Worm (Caenorhabditis elegans) whole organism, early embryonic: ENCODE data around the gene abi-1.

ENCODE experiments used
- B0310.2 ChIP-seq: sonication (generic microtip); optimal IDR thresholded peaks from 2 replicates; lab custom pipeline; 2016; ENCODE audit warnings: mild to moderate bottlenecking, missing genetic modification characterization, missing compliant biosample characterization
- F13C5.2 ChIP-seq: sonication (generic microtip); optimal IDR thresholded peaks from 2 replicates; lab custom pipeline; 2017; ENCODE audit warnings: mild to moderate bottlenecking, missing genetic modification characterization, inconsistent platforms, missing compliant biosample characterization
- aly-1 ChIP-seq: sonication (generic microtip); optimal IDR thresholded peaks from 2 replicates; lab custom pipeline; 2016; ENCODE audit warnings: missing genetic modification characterization, missing compliant biosample characterization
- ama-1 ChIP-seq: fragments of 150-350 bp; optimal IDR thresholded peaks from 2 replicates; lab custom pipeline; 2014
- ceh-13 ChIP-seq: fragments of 200-800 bp; sonication (Bioruptor generic); optimal IDR thresholded peaks from 2 replicates; lab custom pipeline; 2018; ENCODE audit warnings: mild to moderate bottlenecking, missing genetic modification characterization, missing compliant biosample characterization
- ceh-36 ChIP-seq: sonication (generic microtip); optimal IDR thresholded peaks from 2 replicates; lab custom pipeline; 2016; ENCODE audit warnings: missing genetic modification characterization, inconsistent platforms, missing compliant biosample characterization
- ets-7 ChIP-seq: sonication (generic microtip); optimal IDR thresholded peaks from 2 replicates; lab custom pipeline; 2016; ENCODE audit warnings: missing genotype, missing genetic modification characterization, missing compliant biosample characterization
- flt-1 ChIP-seq: fragments of 200-800 bp; sonication (Bioruptor generic); IDR thresholded peaks from 2 replicates; pipeline ENCODE4 v1.3.6; 2022; ENCODE audit warnings: missing genetic modification characterization, missing compliant biosample characterization
- hmbx-1 ChIP-seq: sonication (generic microtip); optimal IDR thresholded peaks from 2 replicates; lab custom pipeline; 2016; ENCODE audit warnings: mild to moderate bottlenecking, missing genetic modification characterization, missing compliant biosample characterization
- hmg-4 ChIP-seq: fragments of 200-800 bp; sonication (Bioruptor generic); optimal IDR thresholded peaks from 2 replicates; lab custom pipeline; 2018; ENCODE audit warnings: mild to moderate bottlenecking, missing genetic modification characterization, missing compliant biosample characterization
- hnd-1 ChIP-seq: sonication (generic microtip); optimal IDR thresholded peaks from 2 replicates; lab custom pipeline; 2016; ENCODE audit warnings: missing genetic modification characterization, missing compliant biosample characterization
- pes-1 ChIP-seq: fragments of 200-800 bp; sonication (Bioruptor generic); IDR thresholded peaks from 2 replicates; pipeline ENCODE4 v1.3.6; 2022; ENCODE audit warnings: missing genetic modification reagents, missing genetic modification characterization, missing compliant biosample characterization
- scrt-1 ChIP-seq: fragments of 200-800 bp; sonication (Bioruptor generic); IDR thresholded peaks from 2 replicates; pipeline ENCODE4 v1.3.6; 2022; ENCODE audit warnings: missing genetic modification characterization, missing compliant biosample characterization
- sea-1 ChIP-seq: fragments of 200-800 bp; sonication (Bioruptor generic); conservative IDR thresholded peaks from 2 replicates; pipeline ENCODE4 v1.3.6; 2022; ENCODE audit warnings: missing genetic modification characterization, missing compliant biosample characterization
- tbx-11 ChIP-seq: fragments of 200-800 bp; sonication (Bioruptor generic); IDR thresholded peaks from 2 replicates; pipeline ENCODE4 v1.3.6; 2022; ENCODE audit warnings: missing genetic modification characterization, missing compliant biosample characterization
- tbx-37 ChIP-seq: fragments of 200-800 bp; sonication (Bioruptor generic); conservative IDR thresholded peaks from 2 replicates; pipeline ENCODE4 v1.3.6; 2022; ENCODE audit warnings: missing genetic modification reagents, missing genetic modification characterization, missing compliant biosample characterization
- tra-4 ChIP-seq: sonication (generic microtip); optimal IDR thresholded peaks from 2 replicates; lab custom pipeline; 2017; ENCODE audit warnings: missing genetic modification characterization, missing compliant biosample characterization

The abi-1 gene

DNA sequence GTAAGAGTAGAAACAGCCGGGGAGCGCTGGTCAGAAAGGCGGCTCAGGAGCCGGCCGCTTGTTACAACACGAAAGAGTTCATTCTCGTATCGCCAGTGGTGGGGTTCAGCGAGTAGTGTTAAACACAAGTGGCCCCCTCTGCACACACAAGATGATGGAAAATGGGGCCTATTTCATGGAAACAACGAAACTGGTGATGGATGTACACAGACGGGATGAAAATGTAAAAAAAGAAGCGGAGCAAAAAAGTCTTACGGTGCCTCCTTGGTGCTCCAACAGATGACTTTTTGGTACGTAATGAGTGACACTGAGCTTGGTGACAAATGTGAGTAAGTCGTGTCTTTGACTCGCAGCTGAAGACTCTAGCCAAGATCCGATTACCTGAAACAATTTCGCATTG lies 15.5 kb upstream of the abi-1 start:
- no peak for TF ChIP-seq ets-7 (tag; lab: Kevin White, UChicago)
- TF ChIP-seq ceh-36 (tag; lab: Kevin White, UChicago) = no peak
- TF ChIP-seq scrt-1 = no peak
- no peak for TF ChIP-seq aly-1
- TF ChIP-seq F13C5.2 (tag; lab: Kevin White, UChicago) = no peak
- no peak for TF ChIP-seq hmbx-1 (tag; lab: Kevin White, UChicago)
- TF ChIP-seq ama-1 (lab: Kevin White, UChicago) = no peak
- TF ChIP-seq flt-1 = no peak
- no peak for TF ChIP-seq ceh-13 (GFP tag; lab: Kevin White, UChicago)
- no peak for TF ChIP-seq tra-4 (tag; lab: Kevin White, UChicago)
- TF ChIP-seq tbx-11 (GFP tag; lab: Robert Waterston, UW) = no peak
- TF ChIP-seq hmg-4 = no peak
- TF ChIP-seq B0310.2 = no peak
- TF ChIP-seq sea-1 (GFP tag; lab: Robert Waterston, UW) = no peak
- no peak for TF ChIP-seq pes-1 (GFP tag; lab: Robert Waterston, UW)
- TF ChIP-seq tbx-37 (GFP tag; lab: Robert Waterston, UW) = no peak
- no peak for TF ChIP-seq hnd-1 (tag; lab: Kevin White, UChicago)

DNA sequence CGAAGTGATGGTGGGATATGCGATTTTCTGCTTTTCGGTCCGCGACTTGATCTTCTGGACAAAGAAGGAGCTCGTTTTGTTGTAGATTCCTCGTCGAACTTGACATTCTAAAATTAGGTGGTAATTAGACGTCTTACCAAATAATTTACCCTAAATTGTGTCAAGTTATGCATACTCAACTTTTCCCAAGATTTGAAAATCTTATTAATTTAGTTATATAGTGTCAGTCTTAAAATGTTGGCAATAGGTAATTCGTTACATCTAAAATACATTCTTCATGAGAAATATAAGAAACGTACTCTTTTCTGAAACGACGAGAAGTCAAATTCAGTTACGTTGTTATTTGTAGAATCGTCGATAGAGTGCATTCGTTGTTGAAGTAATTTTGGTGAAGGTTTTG lies 15.0 kb upstream of the abi-1 start:
- TF ChIP-seq F13C5.2 (tag; lab: Kevin White, UChicago) = no peak
- no peak for TF ChIP-seq sea-1 (GFP tag; lab: Robert Waterston, UW)
- TF ChIP-seq tra-4 (tag; lab: Kevin White, UChicago) = no peak
- no peak for TF ChIP-seq ets-7 (tag; lab: Kevin White, UChicago)
- no peak for TF ChIP-seq ceh-13 (GFP tag; lab: Kevin White, UChicago)
- TF ChIP-seq ceh-36 (tag; lab: Kevin White, UChicago) = no peak

DNA sequence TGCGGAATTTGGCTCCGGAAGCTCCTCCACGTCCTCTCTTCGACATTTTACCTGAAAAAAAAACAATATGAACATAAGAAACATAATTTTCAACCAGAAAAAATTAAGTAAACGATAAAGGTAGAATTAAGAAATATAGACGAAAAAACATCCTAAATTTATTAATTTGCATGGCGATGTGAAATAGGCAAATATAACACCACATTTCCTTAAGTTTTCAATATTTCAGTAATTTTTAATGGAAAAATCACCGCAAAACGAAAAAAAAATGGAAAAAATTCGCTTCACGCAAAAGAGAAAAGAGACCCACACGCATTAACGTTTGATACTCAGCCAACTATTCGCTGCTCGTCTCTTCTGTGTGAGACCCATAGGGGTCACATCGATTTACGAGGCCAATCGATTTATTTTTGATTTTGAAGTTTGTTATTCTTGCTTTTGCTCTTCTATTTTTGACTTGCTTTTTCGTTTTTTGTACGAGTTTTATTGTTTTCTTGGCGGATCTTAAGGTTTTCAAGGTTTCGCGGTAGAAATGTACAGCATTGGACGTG lies 13.6 kb upstream of the abi-1 start, which contains the start of gene rpl-23:
Gene rpl-23 (minus strand): TSS at position 51 of the 551 bp plus-strand sequence.
- TF ChIP-seq hmbx-1 (tag; lab: Kevin White, UChicago) (no peak), F13C5.2 (tag; lab: Kevin White, UChicago) (peak; percentile 54), B0310.2 (no peak), tbx-37 (GFP tag; lab: Robert Waterston, UW) (0 out of 2 replicates have a peak, but pooled peaks have one; percentile 14), ets-7 (tag; lab: Kevin White, UChicago) (no peak), hmg-4 (no peak)

DNA sequence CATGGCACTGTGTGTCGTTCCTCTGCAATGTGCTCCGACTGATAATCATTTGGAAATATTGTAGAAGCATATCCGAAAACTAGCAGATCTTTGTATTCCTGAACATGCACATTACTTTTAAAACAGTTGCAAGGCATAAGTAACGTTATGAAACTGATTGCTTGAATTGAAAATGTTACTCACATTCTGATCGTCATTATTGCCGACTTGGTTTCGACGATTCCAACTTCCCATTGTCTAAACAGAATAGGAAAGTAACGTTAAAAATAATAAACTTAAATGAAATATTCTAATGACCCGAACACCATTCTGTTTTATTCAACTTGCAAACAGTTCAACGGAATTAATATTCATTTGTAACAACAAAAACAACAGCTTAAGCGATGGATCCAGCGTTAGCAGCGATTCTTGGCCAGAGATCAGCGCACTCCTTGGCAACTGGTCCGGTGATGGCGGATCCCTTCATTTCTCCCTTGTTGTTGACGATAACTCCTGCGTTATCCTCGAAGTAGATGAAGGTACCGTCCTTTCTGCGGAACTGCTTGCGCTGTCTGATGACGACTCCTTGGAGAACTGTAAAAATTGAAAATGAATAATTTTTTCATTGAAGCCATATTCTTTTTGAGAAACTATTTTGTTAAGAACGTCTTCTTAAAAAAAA lies 12.8 kb upstream of the abi-1 start, which contains the start of gene swp-1:
Gene swp-1 (minus strand): TSS at position 298 of the 661 bp plus-strand sequence.
- TF ChIP-seq hmbx-1 (tag; lab: Kevin White, UChicago) (no peak), tra-4 (tag; lab: Kevin White, UChicago) (no peak), ceh-36 (tag; lab: Kevin White, UChicago) (no peak), pes-1 (GFP tag; lab: Robert Waterston, UW) (no peak), tbx-37 (GFP tag; lab: Robert Waterston, UW) (no peak), ceh-13 (GFP tag; lab: Kevin White, UChicago) (no peak), ama-1 (lab: Kevin White, UChicago) (peak; percentile 5)

DNA sequence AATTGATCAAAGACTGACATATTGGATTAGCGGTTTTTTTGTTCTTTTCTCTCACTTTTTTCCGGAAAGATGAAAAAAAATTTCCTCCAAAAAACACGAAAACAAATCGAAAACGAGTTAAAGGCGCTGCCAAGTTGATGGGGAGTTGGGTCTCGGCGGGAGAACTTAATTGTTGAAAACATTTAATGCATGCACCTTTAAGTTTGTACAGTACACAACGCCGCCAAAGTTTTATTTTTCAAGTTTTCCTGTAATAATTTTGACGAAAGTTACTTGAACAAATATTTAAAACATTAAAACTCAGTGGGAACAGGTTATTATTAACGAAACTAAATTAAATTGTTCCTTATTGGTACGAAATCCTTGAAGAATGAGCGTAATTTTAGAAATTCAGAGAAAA lies 9.0 kb upstream of the abi-1 start:
- TF ChIP-seq B0310.2 (no peak), ceh-13 (GFP tag; lab: Kevin White, UChicago) (no peak), tbx-11 (GFP tag; lab: Robert Waterston, UW) (no peak), hmbx-1 (tag; lab: Kevin White, UChicago) (no peak), sea-1 (GFP tag; lab: Robert Waterston, UW) (no peak), tra-4 (tag; lab: Kevin White, UChicago) (no peak), ceh-36 (tag; lab: Kevin White, UChicago) (no peak), aly-1 (no peak), flt-1 (no peak), ets-7 (tag; lab: Kevin White, UChicago) (no peak), hmg-4 (no peak), F13C5.2 (tag; lab: Kevin White, UChicago) (no peak), tbx-37 (GFP tag; lab: Robert Waterston, UW) (no peak)

DNA sequence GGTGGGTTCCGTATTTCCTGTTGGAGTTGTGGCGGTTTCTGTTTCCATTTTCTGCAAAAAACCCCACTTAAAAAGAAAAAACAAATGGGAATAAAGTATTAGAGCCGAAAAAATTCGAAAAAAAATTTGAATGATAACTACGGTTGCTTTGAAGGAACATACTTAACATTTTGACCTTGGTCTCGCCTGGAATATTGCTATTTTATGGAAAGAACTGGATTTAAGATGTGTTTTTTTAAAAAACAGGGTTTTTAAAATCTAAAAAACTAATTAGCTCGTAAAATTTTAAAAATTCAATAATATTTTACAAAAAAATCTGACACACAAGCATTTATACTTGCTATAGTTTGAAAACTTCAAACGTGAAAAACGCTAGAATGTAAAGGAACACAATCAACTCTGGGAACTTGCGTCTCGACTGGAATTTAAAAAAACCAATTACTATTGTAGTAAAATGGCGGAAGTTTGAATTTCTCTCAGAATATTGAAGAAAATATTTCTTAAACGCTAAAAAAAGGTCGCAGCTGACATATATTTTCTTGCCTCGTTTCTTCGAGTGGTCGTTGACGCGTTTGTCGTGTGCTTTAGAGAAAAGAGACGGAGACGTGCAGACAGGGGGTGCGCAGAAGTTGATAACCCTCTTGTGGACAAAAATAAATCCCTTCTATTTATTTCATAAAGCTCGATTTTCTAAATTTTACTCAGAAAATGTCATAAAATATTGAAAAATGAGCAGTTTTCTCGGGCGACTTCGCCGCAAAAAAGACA lies 5.6 kb upstream of the abi-1 start, which contains the start of the genes lgg-3 and rgs-5:
Gene lgg-3 (minus strand): TSS at position 51 of the 768 bp plus-strand sequence.
Gene rgs-5 (plus strand): TSS at position 593 of the 768 bp plus-strand sequence.
- TF ChIP-seq tbx-37 (GFP tag; lab: Robert Waterston, UW) (no peak), ceh-36 (tag; lab: Kevin White, UChicago) (no peak), flt-1 (no peak), hnd-1 (tag; lab: Kevin White, UChicago) (no peak), F13C5.2 (tag; lab: Kevin White, UChicago) (no peak)

DNA sequence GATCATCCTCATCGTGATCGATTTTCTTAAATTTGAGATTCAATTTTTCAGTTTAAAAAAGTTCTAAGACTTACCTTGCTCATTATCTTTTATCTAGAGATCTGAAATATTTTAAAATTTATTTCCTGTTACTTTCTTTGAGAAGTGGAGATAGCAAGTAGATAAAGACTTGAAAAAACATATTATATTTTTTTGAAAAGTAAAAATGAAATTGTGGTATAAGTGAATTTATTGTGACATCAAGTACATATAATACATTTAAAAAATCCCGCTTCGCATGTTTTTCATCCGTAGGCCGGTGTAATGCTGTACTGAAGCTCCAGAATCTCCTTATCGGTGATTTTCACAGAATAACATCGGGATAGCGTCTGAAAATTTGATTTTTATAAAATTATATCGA lies 4.7 kb upstream of the abi-1 start, which contains the start of gene B0336.7:
Gene B0336.7 (minus strand): TSS at position 101 of the 400 bp plus-strand sequence.
- TF ChIP-seq ceh-36 (tag; lab: Kevin White, UChicago) = no peak
- TF ChIP-seq tbx-11 (GFP tag; lab: Robert Waterston, UW) = no peak
- TF ChIP-seq hnd-1 (tag; lab: Kevin White, UChicago) = no peak
